Fruit fly (Drosophila melanogaster) whole organism, pupa: ENCODE data around the gene CG1785.

Experiments
- CG12605 ChIP-seq: fragments of 200-800 bp; sonication (Bioruptor generic); IDR thresholded peaks from 2 replicates; pipeline ENCODE4 v1.3.6; 2022; ENCODE audit warnings: missing biosample characterization, missing genetic modification characterization
- CG13204 ChIP-seq: fragments of 200-800 bp; sonication (Bioruptor generic); optimal IDR thresholded peaks from 2 replicates; lab custom pipeline; 2018; ENCODE audit warnings: missing biosample characterization, mild to moderate bottlenecking, missing genetic modification characterization, moderate library complexity
- CG14655 ChIP-seq: fragments of 200-800 bp; sonication (Bioruptor generic); optimal IDR thresholded peaks from 3 replicates; lab custom pipeline; 2017; ENCODE audit warnings: mild to moderate bottlenecking, missing biosample characterization, missing genetic modification reagents, missing genetic modification characterization
- CG15710 ChIP-seq: fragments of 200-800 bp; sonication (Bioruptor generic); optimal IDR thresholded peaks from 2 replicates; lab custom pipeline; 2018; ENCODE audit warnings: missing biosample characterization, mild to moderate bottlenecking, missing genetic modification characterization, moderate library complexity
- CG17806 ChIP-seq: fragments of 200-800 bp; sonication (Bioruptor generic); optimal IDR thresholded peaks from 2 replicates; lab custom pipeline; 2018; ENCODE audit warnings: missing biosample characterization, mild to moderate bottlenecking, missing genetic modification characterization, moderate library complexity
- CG4496 ChIP-seq: fragments of 200-800 bp; sonication (Bioruptor generic); IDR thresholded peaks from 3 replicates; pipeline ENCODE4 v1.3.6; 2022; ENCODE audit warnings: missing biosample characterization, missing genetic modification characterization
- CG8159 ChIP-seq: fragments of 200-800 bp; sonication (Bioruptor generic); optimal IDR thresholded peaks from 3 replicates; lab custom pipeline; 2018; ENCODE audit warnings: missing biosample characterization, mild to moderate bottlenecking, missing genetic modification characterization, moderate library complexity
- CG8301 ChIP-seq: fragments of 200-800 bp; sonication (Bioruptor generic); optimal IDR thresholded peaks from 2 replicates; lab custom pipeline; 2018; ENCODE audit warnings: missing biosample characterization, mild to moderate bottlenecking, missing genetic modification characterization
- Ets98B ChIP-seq: fragments of 200-800 bp; sonication (Bioruptor generic); IDR thresholded peaks from 2 replicates; pipeline ENCODE4 v1.3.6; 2022; ENCODE audit warnings: missing biosample characterization, missing genetic modification characterization
- Pif1A ChIP-seq: fragments of 200-800 bp; sonication (Bioruptor generic); optimal IDR thresholded peaks from 3 replicates; lab custom pipeline; 2016; ENCODE audit warnings: missing biosample characterization, missing genetic modification characterization
- Pif1B ChIP-seq: fragments of 200-800 bp; sonication (Bioruptor generic); optimal IDR thresholded peaks from 3 replicates; lab custom pipeline; 2016; ENCODE audit warnings: missing biosample characterization, missing genetic modification characterization
- fd96Ca ChIP-seq: fragments of 200-800 bp; sonication (Bioruptor generic); IDR thresholded peaks from 3 replicates; pipeline ENCODE4 v1.3.6; 2022; ENCODE audit warnings: missing biosample characterization, missing genetic modification characterization

DNA sequence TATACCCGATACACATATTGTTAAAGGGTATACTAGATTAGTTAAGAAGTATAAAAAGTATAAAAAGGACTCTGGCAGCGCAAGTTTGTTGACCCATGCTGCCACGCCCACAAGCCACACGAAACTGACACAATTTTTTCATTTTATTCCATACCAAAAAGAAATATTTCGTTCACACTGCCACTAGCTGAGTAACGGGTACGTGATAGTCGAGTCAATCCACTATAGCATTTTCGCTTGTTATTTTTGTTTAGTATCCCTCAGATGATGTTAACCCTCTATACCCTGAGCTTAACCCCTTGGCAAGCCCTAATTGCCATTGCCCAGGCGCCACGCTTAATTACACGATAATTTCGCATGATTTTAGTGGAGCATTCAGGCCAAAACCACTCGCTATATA, 32.2 kb downstream of the CG1785 start:
- TF ChIP-seq CG8301 (tag; lab: Kevin White, UChicago) (no peak), CG14655 (GFP tag; lab: Kevin White, UChicago) (no peak), CG15710 (tag; lab: Kevin White, UChicago) (no peak), fd96Ca (GFP tag; lab: Robert Waterston, UW) (no peak), CG13204 (no peak), Ets98B (GFP tag; lab: Robert Waterston, UW) (no peak), Pif1B (no peak), CG17806 (no peak), CG4496 (GFP tag; lab: Robert Waterston, UW) (no peak), CG8159 (tag; lab: Kevin White, UChicago) (no peak), Pif1A (GFP tag; lab: Kevin White, UChicago) (no peak), CG12605 (no peak)
